Worm (Caenorhabditis elegans) whole organism, L3 larva: Measurements from ENCODE around the gene R06F6.12.
A peak's percentile ranks its signal among the peaks of the same experiment; 100 is the strongest.

ENCODE experiments used
- ama-1 ChIP-seq: fragments of 150-350 bp; optimal IDR thresholded peaks from 2 replicates; lab custom pipeline; 2018
- ceh-9 ChIP-seq: sonication (generic microtip); optimal IDR thresholded peaks from 2 replicates; lab custom pipeline; 2018; ENCODE audit warnings: missing biosample characterization, missing genetic modification characterization
- nhr-11 ChIP-seq: fragments of 150-350 bp; optimal IDR thresholded peaks from 2 replicates; lab custom pipeline; 2014; ENCODE audit warnings: missing biosample characterization, missing genetic modification characterization
- nhr-237 ChIP-seq: fragments of 150-350 bp; optimal IDR thresholded peaks from 2 replicates; lab custom pipeline; 2014; ENCODE audit warnings: missing biosample characterization, missing genetic modification characterization
- pha-4 ChIP-seq: fragments of 150-350 bp; optimal IDR thresholded peaks from 2 replicates; lab custom pipeline; 2014; ENCODE audit warnings: missing biosample characterization, missing genetic modification reagents, missing genetic modification characterization
- skn-1 ChIP-seq: fragments of 150-350 bp; optimal IDR thresholded peaks from 2 replicates; lab custom pipeline; 2014; ENCODE audit warnings: missing biosample characterization, missing genetic modification characterization
- tbx-2 ChIP-seq: sonication (generic microtip); optimal IDR thresholded peaks from 2 replicates; lab custom pipeline; 2016; ENCODE audit warnings: mild to moderate bottlenecking, missing genetic modification characterization, missing compliant biosample characterization
- unc-39 ChIP-seq: sonication (generic microtip); optimal IDR thresholded peaks from 4 replicates; lab custom pipeline; 2017; ENCODE audit warnings: missing biosample characterization, missing genetic modification characterization
- unc-62 ChIP-seq: fragments of 150-350 bp; sonication (generic microtip); optimal IDR thresholded peaks from 4 replicates; lab custom pipeline; 2014; ENCODE audit warnings: missing biosample characterization, missing genetic modification reagents, missing genetic modification characterization
- ztf-11 ChIP-seq: fragments of 150-350 bp; optimal IDR thresholded peaks from 2 replicates; lab custom pipeline; 2014; ENCODE audit warnings: missing biosample characterization, missing genetic modification characterization

DNA sequence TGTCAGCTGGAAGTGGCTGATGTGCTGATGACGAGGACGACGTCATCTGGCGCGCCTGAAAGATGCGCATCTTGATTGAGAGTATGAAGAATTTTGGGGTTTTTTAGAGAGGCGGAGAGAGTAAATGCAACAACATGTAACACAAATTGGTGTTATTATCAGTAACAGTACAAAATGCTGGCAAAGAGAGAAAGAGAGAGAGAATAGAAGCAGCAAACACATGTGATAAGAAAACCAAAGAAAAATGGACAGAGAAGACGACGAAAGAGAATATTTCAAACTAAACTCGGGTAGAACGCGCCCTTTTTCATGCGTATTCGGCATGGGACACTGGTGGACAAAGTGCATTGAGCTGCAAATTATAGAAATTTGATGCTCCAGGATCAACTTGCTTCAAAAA is 37.0 kb upstream of the R06F6.12 start, which contains the start of gene M106.3:
- TF ChIP-seq unc-62 (GFP tag; lab: Kevin White, UChicago) (no peak), unc-39 (tag; lab: Kevin White, UChicago) (no peak), nhr-11 (tag; lab: Kevin White, UChicago) (no peak), nhr-237 (tag; lab: Kevin White, UChicago) (no peak), skn-1 (tag; lab: Kevin White, UChicago) (no peak), ama-1 (lab: Kevin White, UChicago) (no peak), pha-4 (tag; lab: Kevin White, UChicago) (peak; percentile 9), ceh-9 (tag; lab: Kevin White, UChicago) (no peak), ztf-11 (tag; lab: Kevin White, UChicago) (no peak), tbx-2 (no peak)
